Fruit fly (Drosophila melanogaster) S2 (cell line): ENCODE measurements around the gene CG34056.

Experiments
- CG8478 ChIP-seq: fragments of >200 bp; optimal IDR thresholded peaks from 2 replicates; lab custom pipeline; 2018
- CTCF ChIP-seq, 2 experiments: fragments of >200 bp; optimal IDR thresholded peaks; 2 replicates each; lab custom pipeline; 2018

- TF ChIP-seq CTCF (optimal IDR thresholded peaks at IDR 0.05; lab: Kevin White, UChicago) (no peak), CG8478 (no peak)
Measured at dm6 chr3L:902598-902997, 6.8 kb downstream of the CG34056 start, which contains the start of gene mat.
